Worm (Caenorhabditis elegans): Measurements from ENCODE around the gene K08E5.1.

- TF ChIP-seq pha-4 (GFP tag; IDR thresholded peaks at IDR 0.05) (no peak), pha-4 (tag; optimal IDR thresholded peaks at IDR 0.05) (no peak), nhr-237 (tag; optimal IDR thresholded peaks at IDR 0.05) (no peak), lin-15B (tag; optimal IDR thresholded peaks at IDR 0.05) (no peak), nhr-76 (tag; optimal IDR thresholded peaks at IDR 0.05) (no peak)
Observed at ce11 chrIII:10150710-10151109, 4.1 kb upstream of the K08E5.1 start.
